Worm (Caenorhabditis elegans): ENCODE measurements around the gene F53B2.5.

- TF ChIP-seq ztf-4 (tag; optimal IDR thresholded peaks at IDR 0.05) (no peak), lin-11 (tag; optimal IDR thresholded peaks at IDR 0.05) (no peak), ztf-1 (GFP tag; conservative IDR thresholded peaks at IDR 0.05) (no peak), lin-13 (GFP tag; optimal IDR thresholded peaks at IDR 0.05) (no peak), lin-39 (tag; optimal IDR thresholded peaks at IDR 0.05) (no peak), peb-1 (tag; optimal IDR thresholded peaks at IDR 0.05) (no peak), elt-1 (tag; optimal IDR thresholded peaks at IDR 0.05) (no peak)
These were observed 43.3 kb upstream of the F53B2.5 start for ce11 chrIV:12574265-12574664.
